Worm (Caenorhabditis elegans) whole organism, early embryonic: Measurements from ENCODE around the gene fubl-1.

Experiments used
- B0310.2 ChIP-seq: sonication (generic microtip); optimal IDR thresholded peaks from 2 replicates; lab custom pipeline; 2016; ENCODE audit warnings: mild to moderate bottlenecking, missing genetic modification characterization, missing compliant biosample characterization
- F13C5.2 ChIP-seq: sonication (generic microtip); optimal IDR thresholded peaks from 2 replicates; lab custom pipeline; 2017; ENCODE audit warnings: mild to moderate bottlenecking, missing genetic modification characterization, inconsistent platforms, missing compliant biosample characterization
- aly-1 ChIP-seq: sonication (generic microtip); optimal IDR thresholded peaks from 2 replicates; lab custom pipeline; 2016; ENCODE audit warnings: missing genetic modification characterization, missing compliant biosample characterization
- ama-1 ChIP-seq: fragments of 150-350 bp; optimal IDR thresholded peaks from 2 replicates; lab custom pipeline; 2014
- ceh-13 ChIP-seq: fragments of 200-800 bp; sonication (Bioruptor generic); optimal IDR thresholded peaks from 2 replicates; lab custom pipeline; 2018; ENCODE audit warnings: mild to moderate bottlenecking, missing genetic modification characterization, missing compliant biosample characterization
- ceh-36 ChIP-seq: sonication (generic microtip); optimal IDR thresholded peaks from 2 replicates; lab custom pipeline; 2016; ENCODE audit warnings: missing genetic modification characterization, inconsistent platforms, missing compliant biosample characterization
- ets-7 ChIP-seq: sonication (generic microtip); optimal IDR thresholded peaks from 2 replicates; lab custom pipeline; 2016; ENCODE audit warnings: missing genotype, missing genetic modification characterization, missing compliant biosample characterization
- flt-1 ChIP-seq: fragments of 200-800 bp; sonication (Bioruptor generic); IDR thresholded peaks from 2 replicates; pipeline ENCODE4 v1.3.6; 2022; ENCODE audit warnings: missing genetic modification characterization, missing compliant biosample characterization
- hmbx-1 ChIP-seq: sonication (generic microtip); optimal IDR thresholded peaks from 2 replicates; lab custom pipeline; 2016; ENCODE audit warnings: mild to moderate bottlenecking, missing genetic modification characterization, missing compliant biosample characterization
- hmg-4 ChIP-seq: fragments of 200-800 bp; sonication (Bioruptor generic); optimal IDR thresholded peaks from 2 replicates; lab custom pipeline; 2018; ENCODE audit warnings: mild to moderate bottlenecking, missing genetic modification characterization, missing compliant biosample characterization
- hnd-1 ChIP-seq: sonication (generic microtip); optimal IDR thresholded peaks from 2 replicates; lab custom pipeline; 2016; ENCODE audit warnings: missing genetic modification characterization, missing compliant biosample characterization
- pes-1 ChIP-seq: fragments of 200-800 bp; sonication (Bioruptor generic); IDR thresholded peaks from 2 replicates; pipeline ENCODE4 v1.3.6; 2022; ENCODE audit warnings: missing genetic modification reagents, missing genetic modification characterization, missing compliant biosample characterization
- scrt-1 ChIP-seq: fragments of 200-800 bp; sonication (Bioruptor generic); IDR thresholded peaks from 2 replicates; pipeline ENCODE4 v1.3.6; 2022; ENCODE audit warnings: missing genetic modification characterization, missing compliant biosample characterization
- sea-1 ChIP-seq: fragments of 200-800 bp; sonication (Bioruptor generic); conservative IDR thresholded peaks from 2 replicates; pipeline ENCODE4 v1.3.6; 2022; ENCODE audit warnings: missing genetic modification characterization, missing compliant biosample characterization
- tbx-11 ChIP-seq: fragments of 200-800 bp; sonication (Bioruptor generic); IDR thresholded peaks from 2 replicates; pipeline ENCODE4 v1.3.6; 2022; ENCODE audit warnings: missing genetic modification characterization, missing compliant biosample characterization
- tbx-37 ChIP-seq: fragments of 200-800 bp; sonication (Bioruptor generic); conservative IDR thresholded peaks from 2 replicates; pipeline ENCODE4 v1.3.6; 2022; ENCODE audit warnings: missing genetic modification reagents, missing genetic modification characterization, missing compliant biosample characterization
- tra-4 ChIP-seq: sonication (generic microtip); optimal IDR thresholded peaks from 2 replicates; lab custom pipeline; 2017; ENCODE audit warnings: missing genetic modification characterization, missing compliant biosample characterization

The fubl-1 gene

ce11 chrV:10220605-10221004, 18.1 kb downstream of the fubl-1 start, which contains the start of gene C12D8.13:
TSS of gene C12D8.13 (minus strand) at chrV:10220705.
- TF ChIP-seq scrt-1 (GFP tag; lab: Robert Waterston, UW) (no peak), hmbx-1 (tag; lab: Kevin White, UChicago) (no peak), B0310.2 (no peak), tbx-37 (no peak), ceh-13 (no peak), ceh-36 (no peak), pes-1 (GFP tag; lab: Robert Waterston, UW) (no peak), flt-1 (GFP tag; lab: Robert Waterston, UW) (no peak), tbx-11 (GFP tag; lab: Robert Waterston, UW) (no peak), aly-1 (tag; lab: Kevin White, UChicago) (no peak), F13C5.2 (tag; lab: Kevin White, UChicago) (no peak), ets-7 (tag; lab: Kevin White, UChicago) (no peak), ama-1 (no peak)

ce11 chrV:10216724-10217123, 21.9 kb downstream of the fubl-1 start, which contains the start of gene ZK856.14:
TSS of gene ZK856.14 (plus strand) at chrV:10217024.
- TF ChIP-seq flt-1 (GFP tag; lab: Robert Waterston, UW) (no peak), B0310.2 (no peak), sea-1 (GFP tag; lab: Robert Waterston, UW) (no peak), tra-4 (tag; lab: Kevin White, UChicago) (no peak), ceh-13 (no peak), tbx-11 (GFP tag; lab: Robert Waterston, UW) (no peak), hnd-1 (tag; lab: Kevin White, UChicago) (no peak), F13C5.2 (tag; lab: Kevin White, UChicago) (no peak), aly-1 (tag; lab: Kevin White, UChicago) (no peak)

- TF ChIP-seq aly-1 (tag; lab: Kevin White, UChicago): no peak
- TF ChIP-seq scrt-1 (GFP tag; lab: Robert Waterston, UW): no peak
- TF ChIP-seq ama-1: no peak
Measured at ce11 chrV:10212627-10213026, 26.0 kb downstream of the fubl-1 start, which contains the start of gene hpo-40. TSS of gene hpo-40 (plus strand) at chrV:10212927.

ce11 chrV:10212027-10212426, 26.6 kb downstream of the fubl-1 start, which contains the start of gene zhit-3:
TSS of gene zhit-3 (minus strand) at chrV:10212127.
- no peak for TF ChIP-seq ama-1
- no peak for TF ChIP-seq hnd-1 (tag; lab: Kevin White, UChicago)
- TF ChIP-seq hmg-4: no peak
- no peak for TF ChIP-seq tbx-37
- no peak for TF ChIP-seq hmbx-1 (tag; lab: Kevin White, UChicago)
- TF ChIP-seq tra-4 (tag; lab: Kevin White, UChicago): no peak
- no peak for TF ChIP-seq pes-1 (GFP tag; lab: Robert Waterston, UW)
- no peak for TF ChIP-seq flt-1 (GFP tag; lab: Robert Waterston, UW)
- TF ChIP-seq F13C5.2 (tag; lab: Kevin White, UChicago): no peak
- TF ChIP-seq scrt-1 (GFP tag; lab: Robert Waterston, UW): no peak
- no peak for TF ChIP-seq tbx-11 (GFP tag; lab: Robert Waterston, UW)
- TF ChIP-seq B0310.2: no peak
- no peak for TF ChIP-seq aly-1 (tag; lab: Kevin White, UChicago)
- TF ChIP-seq sea-1 (GFP tag; lab: Robert Waterston, UW): no peak
- no peak for TF ChIP-seq ets-7 (tag; lab: Kevin White, UChicago)
- no peak for TF ChIP-seq ceh-13

DNA sequence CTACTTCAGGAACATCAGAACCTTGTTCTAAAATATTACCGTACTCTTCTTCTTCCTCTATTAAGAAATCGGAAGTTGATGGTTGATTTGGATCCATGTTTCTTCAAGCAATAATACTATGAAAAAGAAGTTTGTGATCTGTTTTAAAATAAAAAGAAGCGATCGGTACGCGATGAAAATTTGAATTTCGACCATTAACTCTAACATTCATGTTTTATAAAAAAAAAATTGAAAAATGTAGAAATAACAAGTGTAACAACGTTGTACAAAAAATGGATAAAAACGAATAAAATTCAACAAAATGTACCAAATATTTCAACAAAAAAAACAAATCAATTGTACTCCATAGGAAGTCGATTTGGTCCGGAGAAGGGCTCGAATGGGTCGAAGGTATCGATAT, 28.4 kb downstream of the fubl-1 start, which contains the start of gene tftc-3:
Gene tftc-3 (minus strand): TSS at position 101 of the 400 bp plus-strand sequence.
- TF ChIP-seq flt-1 (GFP tag; lab: Robert Waterston, UW): no peak
- no peak for TF ChIP-seq B0310.2

- no peak for TF ChIP-seq F13C5.2 (tag; lab: Kevin White, UChicago)
- no peak for TF ChIP-seq hmbx-1 (tag; lab: Kevin White, UChicago)
- TF ChIP-seq ama-1: no peak
- no peak for TF ChIP-seq ets-7 (tag; lab: Kevin White, UChicago)
- no peak for TF ChIP-seq hmg-4
- TF ChIP-seq hnd-1 (tag; lab: Kevin White, UChicago): no peak
- no peak for TF ChIP-seq B0310.2
- TF ChIP-seq scrt-1 (GFP tag; lab: Robert Waterston, UW): no peak
- no peak for TF ChIP-seq flt-1 (GFP tag; lab: Robert Waterston, UW)
- TF ChIP-seq pes-1 (GFP tag; lab: Robert Waterston, UW): no peak
- TF ChIP-seq aly-1 (tag; lab: Kevin White, UChicago): no peak
- TF ChIP-seq tbx-11 (GFP tag; lab: Robert Waterston, UW): no peak
- no peak for TF ChIP-seq tra-4 (tag; lab: Kevin White, UChicago)
- no peak for TF ChIP-seq ceh-36
- TF ChIP-seq ceh-13: no peak
- no peak for TF ChIP-seq sea-1 (GFP tag; lab: Robert Waterston, UW)
- TF ChIP-seq tbx-37: no peak
Measured at ce11 chrV:10206502-10206901, 32.2 kb downstream of the fubl-1 start, which contains the start of gene rpc-25. TSS of gene rpc-25 (minus strand) at chrV:10206602.

- TF ChIP-seq tbx-11 (GFP tag; lab: Robert Waterston, UW) (no peak), hmbx-1 (tag; lab: Kevin White, UChicago) (no peak), tra-4 (tag; lab: Kevin White, UChicago) (no peak), ceh-13 (no peak), hmg-4 (no peak)
Measured at ce11 chrV:10205483-10205882, 33.2 kb downstream of the fubl-1 start, which contains the start of gene ZK856.16. TSS of gene ZK856.16 (minus strand) at chrV:10205583.

DNA sequence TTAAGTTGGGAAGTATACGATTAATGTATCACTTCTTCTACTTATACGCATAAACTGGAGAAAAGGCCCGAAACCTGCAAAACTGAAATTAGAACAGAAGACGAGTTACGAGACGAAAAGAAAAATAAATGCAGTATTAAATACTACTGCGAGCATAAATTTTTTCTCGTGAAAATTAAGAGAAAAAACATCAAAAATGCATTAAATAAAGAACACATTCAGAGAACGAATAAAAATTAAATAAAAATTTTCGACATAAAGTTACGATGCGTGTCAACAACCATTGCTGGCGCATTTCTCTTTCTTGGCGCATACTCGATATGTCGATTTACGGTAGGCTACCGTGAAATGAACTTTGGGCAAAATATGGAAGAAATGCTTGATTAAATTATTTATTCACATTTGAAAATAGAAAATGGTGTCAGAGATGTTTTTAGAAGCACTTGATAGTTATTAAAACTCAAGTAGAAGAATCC, 33.8 kb downstream of the fubl-1 start, which contains the start of the genes ZK856.19 and ZK856.11:
Gene ZK856.19 (minus strand): TSS at position 51 of the 476 bp plus-strand sequence.
Gene ZK856.11 (minus strand): TSS at position 76 of the 476 bp plus-strand sequence.
- TF ChIP-seq tbx-11 (GFP tag; lab: Robert Waterston, UW): no peak
- no peak for TF ChIP-seq B0310.2
- no peak for TF ChIP-seq scrt-1 (GFP tag; lab: Robert Waterston, UW)
- TF ChIP-seq ceh-13: no peak
- no peak for TF ChIP-seq aly-1 (tag; lab: Kevin White, UChicago)
- no peak for TF ChIP-seq ceh-36
- TF ChIP-seq hnd-1 (tag; lab: Kevin White, UChicago): no peak
- no peak for TF ChIP-seq hmbx-1 (tag; lab: Kevin White, UChicago)
- TF ChIP-seq tra-4 (tag; lab: Kevin White, UChicago): no peak
- TF ChIP-seq tbx-37: no peak
- TF ChIP-seq sea-1 (GFP tag; lab: Robert Waterston, UW): no peak
- no peak for TF ChIP-seq pes-1 (GFP tag; lab: Robert Waterston, UW)
- TF ChIP-seq ama-1: no peak
- TF ChIP-seq F13C5.2 (tag; lab: Kevin White, UChicago): no peak
- no peak for TF ChIP-seq flt-1 (GFP tag; lab: Robert Waterston, UW)
- no peak for TF ChIP-seq ets-7 (tag; lab: Kevin White, UChicago)
- TF ChIP-seq hmg-4: no peak
